Worm (Caenorhabditis elegans) whole organism, L1 larva: Measurements from ENCODE around the gene dod-17.

ENCODE experiments used
- blmp-1 ChIP-seq: fragments of 150-350 bp; optimal IDR thresholded peaks from 2 replicates; lab custom pipeline; 2014; ENCODE audit warnings: missing biosample characterization, missing genetic modification characterization
- fkh-10 ChIP-seq: sonication (generic microtip); optimal IDR thresholded peaks from 2 replicates; lab custom pipeline; 2017; ENCODE audit warnings: missing biosample characterization, missing genetic modification reagents, missing genetic modification characterization
- lsy-2 ChIP-seq, 2 experiments: fragments of 150-350 bp; optimal IDR thresholded peaks; 2 replicates each; lab custom pipeline; 2014; ENCODE audit warnings: missing biosample characterization in 2 of 2, missing genetic modification characterization in 2 of 2
- nhr-11 ChIP-seq: fragments of 150-350 bp; optimal IDR thresholded peaks from 2 replicates; lab custom pipeline; 2014; ENCODE audit warnings: missing biosample characterization, missing genetic modification characterization
- nhr-47 ChIP-seq: sonication (generic microtip); optimal IDR thresholded peaks from 2 replicates; lab custom pipeline; 2016; ENCODE audit warnings: mild to moderate bottlenecking, missing genetic modification characterization, moderate library complexity, missing compliant biosample characterization
- snpc-4 ChIP-seq: fragments of 150-350 bp; optimal IDR thresholded peaks from 2 replicates; lab custom pipeline; 2014; ENCODE audit warnings: missing biosample characterization, missing genetic modification characterization
- sox-4 ChIP-seq: sonication (generic microtip); optimal IDR thresholded peaks from 2 replicates; lab custom pipeline; 2016; ENCODE audit warnings: missing genetic modification characterization, missing compliant biosample characterization

DNA sequence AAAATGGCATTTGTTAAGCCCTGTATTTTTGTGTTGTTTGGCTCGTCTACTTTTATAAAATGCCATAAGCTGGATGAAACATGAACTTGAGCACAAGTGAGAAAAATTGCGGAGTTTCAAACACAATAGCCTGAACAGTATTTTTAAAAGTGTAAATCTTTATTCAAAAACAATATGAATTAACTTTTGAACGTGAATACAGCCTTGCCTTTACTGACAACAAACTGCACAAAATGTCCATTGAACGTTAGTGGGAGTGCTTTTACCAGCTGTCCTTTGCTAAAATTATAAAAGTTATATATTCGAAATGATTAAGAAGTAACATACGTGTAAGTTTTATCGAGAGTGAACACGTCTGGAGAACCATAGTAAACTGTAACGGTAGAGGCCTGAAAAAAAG, 8.8 kb upstream of the dod-17 start:
- TF ChIP-seq lsy-2 (tag; optimal IDR thresholded peaks at IDR 0.05; lab: Kevin White, UChicago) (no peak), blmp-1 (tag; lab: Kevin White, UChicago) (no peak), sox-4 (tag; lab: Kevin White, UChicago) (no peak), fkh-10 (no peak), nhr-47 (tag; lab: Kevin White, UChicago) (no peak), snpc-4 (tag; lab: Kevin White, UChicago) (no peak), nhr-11 (tag; lab: Kevin White, UChicago) (no peak)
